Fruit fly (Drosophila melanogaster) whole organism, embryonic: Measurements from ENCODE around the gene spd-2.
A peak's percentile ranks its signal among the peaks of the same experiment; 100 is the strongest.

Experiments
- Atf3 ChIP-seq: fragments of 200-800 bp; sonication (Bioruptor generic); optimal IDR thresholded peaks from 3 replicates; lab custom pipeline; 2016; ENCODE audit warnings: missing biosample characterization, missing genetic modification characterization
- CG10321 ChIP-seq: fragments of 200-800 bp; sonication (Bioruptor generic); IDR thresholded peaks from 2 replicates; pipeline ENCODE4 v1.3.6; 2022; ENCODE audit warnings: missing biosample characterization, missing genetic modification characterization
- CG10431 ChIP-seq: fragments of 200-800 bp; sonication (Bioruptor generic); optimal IDR thresholded peaks from 3 replicates; lab custom pipeline; 2018; ENCODE audit warnings: missing biosample characterization, mild to moderate bottlenecking, missing genetic modification characterization
- CG10959 ChIP-seq: fragments of 200-800 bp; sonication (Bioruptor generic); IDR thresholded peaks from 2 replicates; pipeline ENCODE4 v1.3.6; 2022; ENCODE audit warnings: missing biosample characterization, missing genetic modification characterization
- CG11560 ChIP-seq: fragments of 200-800 bp; sonication (Bioruptor generic); IDR thresholded peaks from 3 replicates; pipeline ENCODE4 v1.3.6; 2022; ENCODE audit warnings: missing biosample characterization, missing genetic modification characterization
- CG12219 ChIP-seq: fragments of 200-800 bp; sonication (Bioruptor generic); optimal IDR thresholded peaks from 3 replicates; lab custom pipeline; 2018; ENCODE audit warnings: missing biosample characterization, mild to moderate bottlenecking, missing genetic modification characterization
- CG12236 ChIP-seq: fragments of 200-800 bp; sonication (Bioruptor generic); optimal IDR thresholded peaks from 2 replicates; lab custom pipeline; 2016; ENCODE audit warnings: missing biosample characterization, missing genetic modification characterization
- CG15601 ChIP-seq: fragments of 200-800 bp; sonication (Bioruptor generic); optimal IDR thresholded peaks from 3 replicates; lab custom pipeline; 2019; ENCODE audit warnings: missing biosample characterization, mild to moderate bottlenecking, missing genetic modification characterization, moderate library complexity
- CG17829 ChIP-seq: fragments of 200-800 bp; optimal IDR thresholded peaks from 2 replicates; lab custom pipeline; 2019; ENCODE audit warnings: missing biosample characterization, mild to moderate bottlenecking, missing genetic modification characterization, moderate library complexity
- CG31365 ChIP-seq: fragments of 200-800 bp; sonication (Bioruptor generic); optimal IDR thresholded peaks from 2 replicates; lab custom pipeline; 2018; ENCODE audit warnings: missing biosample characterization, mild to moderate bottlenecking, missing genetic modification characterization
- CG32532 ChIP-seq: fragments of 200-800 bp; sonication (Bioruptor generic); IDR thresholded peaks from 2 replicates; pipeline ENCODE4 v1.3.6; 2022; ENCODE audit warnings: missing biosample characterization, missing genetic modification characterization
- CG32767 ChIP-seq: fragments of 200-800 bp; sonication (Bioruptor generic); IDR thresholded peaks from 2 replicates; pipeline ENCODE4 v1.3.6; 2022; ENCODE audit warnings: missing biosample characterization, missing genetic modification characterization
- CG3281 ChIP-seq: fragments of 200-800 bp; sonication (Bioruptor generic); optimal IDR thresholded peaks from 3 replicates; lab custom pipeline; 2017; ENCODE audit warnings: missing biosample characterization, mild to moderate bottlenecking, missing genetic modification characterization
- CG33213 ChIP-seq: fragments of 200-800 bp; sonication (Bioruptor generic); optimal IDR thresholded peaks from 3 replicates; lab custom pipeline; 2016; ENCODE audit warnings: missing biosample characterization, missing genetic modification characterization
- CG34224 ChIP-seq: fragments of 200-800 bp; sonication (Bioruptor generic); IDR thresholded peaks from 3 replicates; pipeline ENCODE4 v1.3.6; 2022; ENCODE audit warnings: missing biosample characterization, missing genetic modification characterization; ENCODE audit not compliant: partially characterized antibody
- CG3726 ChIP-seq: fragments of 200-800 bp; sonication (Bioruptor generic); IDR thresholded peaks from 3 replicates; pipeline ENCODE4, ENCODE4 v1.3.6; 2022; ENCODE audit warnings: missing biosample characterization, missing genetic modification characterization
- CG42726 ChIP-seq: fragments of 200-800 bp; sonication (Bioruptor generic); IDR thresholded peaks from 2 replicates; pipeline ENCODE4 v1.3.6; 2022; ENCODE audit warnings: missing biosample characterization, missing genetic modification characterization; ENCODE audit not compliant: partially characterized antibody
- CG4360 ChIP-seq: fragments of 200-800 bp; sonication (Bioruptor generic); IDR thresholded peaks from 2 replicates; pipeline ENCODE4 v1.3.6; 2022; ENCODE audit warnings: missing biosample characterization, missing genetic modification characterization
- CG4424 ChIP-seq: fragments of 200-800 bp; sonication (Bioruptor generic); optimal IDR thresholded peaks from 3 replicates; lab custom pipeline; 2016; ENCODE audit warnings: missing biosample characterization, missing genetic modification characterization
- CG8290 ChIP-seq, 3 experiments: fragments of 200-800 bp; sonication (Bioruptor generic); optimal IDR thresholded peaks; 2 replicates each; lab custom pipeline; 2016 to 2019; ENCODE audit warnings: missing biosample characterization in 3 of 3, missing genetic modification characterization in 3 of 3, mild to moderate bottlenecking in 2 of 3, moderate library complexity in 1 of 3
- CG8388 ChIP-seq: fragments of 200-800 bp; sonication (Bioruptor generic); optimal IDR thresholded peaks from 2 replicates; lab custom pipeline; 2019; ENCODE audit warnings: missing biosample characterization, mild to moderate bottlenecking, missing genetic modification characterization, moderate library complexity
- CG8944 ChIP-seq: fragments of 200-800 bp; sonication (Bioruptor generic); optimal IDR thresholded peaks from 3 replicates; lab custom pipeline; 2016; ENCODE audit warnings: missing biosample characterization, missing genetic modification characterization
- CG9932 ChIP-seq: fragments of 200-800 bp; sonication (Bioruptor generic); IDR thresholded peaks from 2 replicates; pipeline ENCODE4 v1.3.6; 2022; ENCODE audit warnings: missing biosample characterization, missing genetic modification characterization
- Dad ChIP-seq: fragments of 200-800 bp; sonication (Bioruptor generic); optimal IDR thresholded peaks from 3 replicates; lab custom pipeline; 2016; ENCODE audit warnings: missing biosample characterization, missing genetic modification characterization
- Ets65A ChIP-seq: fragments of 200-800 bp; sonication (Bioruptor generic); peaks from one replicate; lab custom pipeline; 2016; ENCODE audit warnings: missing biosample characterization, missing genetic modification characterization
- Gug ChIP-seq: fragments of 200-800 bp; sonication (Bioruptor generic); IDR thresholded peaks from 4 replicates; pipeline ENCODE4 v1.3.6; 2022; ENCODE audit warnings: missing biosample characterization, missing genetic modification characterization
- HLH3B ChIP-seq: fragments of 200-800 bp; sonication (Bioruptor generic); IDR thresholded peaks from 2 replicates; pipeline ENCODE4 v1.3.6; 2022; ENCODE audit warnings: missing biosample characterization, missing genetic modification characterization
- Hsf ChIP-seq: fragments of 200-800 bp; sonication (Bioruptor generic); optimal IDR thresholded peaks from 3 replicates; lab custom pipeline; 2016; ENCODE audit warnings: missing biosample characterization, missing genetic modification characterization
- Mad ChIP-seq: fragments of 200-800 bp; sonication (Bioruptor generic); optimal IDR thresholded peaks from 2 replicates; lab custom pipeline; 2016; ENCODE audit warnings: missing biosample characterization, missing genetic modification characterization
- Neu2 ChIP-seq: fragments of 200-800 bp; sonication (Bioruptor generic); optimal IDR thresholded peaks from 3 replicates; lab custom pipeline; 2016; ENCODE audit warnings: missing biosample characterization, missing genetic modification characterization, borderline replicate concordance
- Oaz ChIP-seq: fragments of 200-800 bp; sonication (Bioruptor generic); IDR thresholded peaks from 2 replicates; pipeline ENCODE4 v1.3.6; 2022; ENCODE audit warnings: missing biosample characterization, missing genetic modification characterization
- Scr ChIP-seq: fragments of 200-800 bp; sonication (Bioruptor generic); IDR thresholded peaks from 2 replicates; pipeline ENCODE4 v1.3.6; 2022; ENCODE audit warnings: missing biosample characterization, missing genetic modification characterization; ENCODE audit not compliant: partially characterized antibody
- Side ChIP-seq: fragments of 200-800 bp; sonication (Bioruptor generic); optimal IDR thresholded peaks from 2 replicates; lab custom pipeline; 2016; ENCODE audit warnings: missing biosample characterization, missing genetic modification characterization
- Stat92E ChIP-seq, 3 experiments: fragments of >200 bp in 2 of 3; fragments of 200-800 bp in 1 of 3; sonication (Bioruptor generic) in 1 of 3; optimal IDR thresholded peaks; 2 replicates each; lab custom pipeline; 2017 to 2019; ENCODE audit warnings: missing biosample characterization in 3 of 3, missing genetic modification characterization in 3 of 3, mild to moderate bottlenecking in 1 of 3, moderate library complexity in 1 of 3
- Trl ChIP-seq, 3 experiments: fragments of >200 bp in 2 of 3; fragments of 200-800 bp in 1 of 3; sonication (Bioruptor generic) in 1 of 3; optimal IDR thresholded peaks; 2 replicates in 1 of 3; 3 replicates in 2 of 3; lab custom pipeline; 2016 to 2017; ENCODE audit warnings: missing biosample characterization in 1 of 3, missing genetic modification characterization in 1 of 3
- az2 ChIP-seq: fragments of 200-800 bp; sonication (Bioruptor generic); optimal IDR thresholded peaks from 3 replicates; lab custom pipeline; 2016; ENCODE audit warnings: missing biosample characterization, missing genetic modification characterization
- chif ChIP-seq, 2 experiments: fragments of 200-800 bp; sonication (Bioruptor generic); optimal IDR thresholded peaks; 3 replicates each; lab custom pipeline; 2016; ENCODE audit warnings: missing biosample characterization in 2 of 2, missing genetic modification characterization in 2 of 2
- dpn ChIP-seq, 2 experiments: fragments of 200-800 bp; sonication (Bioruptor generic); optimal IDR thresholded peaks; 3 replicates each; lab custom pipeline; 2016; ENCODE audit warnings: missing biosample characterization in 2 of 2, missing genetic modification characterization in 2 of 2
- gro ChIP-seq: fragments of 200-800 bp; sonication (Bioruptor generic); optimal IDR thresholded peaks from 2 replicates; lab custom pipeline; 2016; ENCODE audit warnings: missing biosample characterization, missing genetic modification characterization
- hbn ChIP-seq: fragments of 200-800 bp; sonication (Bioruptor generic); IDR thresholded peaks from 2 replicates; pipeline ENCODE4 v1.3.6; 2022; ENCODE audit warnings: missing biosample characterization, missing genetic modification characterization; ENCODE audit not compliant: partially characterized antibody
- hkb ChIP-seq, 2 experiments: fragments of 200-800 bp in 1 of 2; fragments of >200 bp in 1 of 2; sonication (Bioruptor generic) in 1 of 2; IDR thresholded peaks in 1 of 2; optimal IDR thresholded peaks in 1 of 2; 2 replicates each; pipeline versions ENCODE4 v1.3.6 to Lab custom; 2017 to 2022; ENCODE audit warnings: missing biosample characterization in 1 of 2, missing genetic modification characterization in 1 of 2
- insv ChIP-seq, 2 experiments: fragments of 200-800 bp; sonication (Bioruptor generic); optimal IDR thresholded peaks; 3 replicates each; lab custom pipeline; 2016 to 2018; ENCODE audit warnings: missing biosample characterization in 2 of 2, missing genetic modification characterization in 2 of 2
- kay ChIP-seq: fragments of 200-800 bp; sonication (Bioruptor generic); optimal IDR thresholded peaks from 2 replicates; lab custom pipeline; 2016; ENCODE audit warnings: missing biosample characterization, missing genetic modification characterization
- pan ChIP-seq, 4 experiments: fragments of >200 bp in 3 of 4; fragments of 200-800 bp in 1 of 4; sonication (Bioruptor generic) in 1 of 4; optimal IDR thresholded peaks in 3 of 4; IDR thresholded peaks in 1 of 4; 2 replicates each; pipeline versions ENCODE4 v1.3.6 to Lab custom; 2017 to 2022; ENCODE audit warnings: missing biosample characterization in 2 of 4, missing genetic modification characterization in 2 of 4, mixed read lengths in 1 of 4
- prd ChIP-seq, 3 experiments: fragments of >200 bp in 2 of 3; fragments of 200-800 bp in 1 of 3; sonication (Bioruptor generic) in 1 of 3; optimal IDR thresholded peaks in 2 of 3; IDR thresholded peaks in 1 of 3; 2 replicates in 2 of 3; 3 replicates in 1 of 3; pipeline versions ENCODE4 v1.3.6 to Lab custom; 2017 to 2022; ENCODE audit warnings: missing biosample characterization in 1 of 3, missing genetic modification characterization in 1 of 3
- psq ChIP-seq: fragments of 200-800 bp; sonication (Bioruptor generic); optimal IDR thresholded peaks from 2 replicates; lab custom pipeline; 2017; ENCODE audit warnings: missing biosample characterization, missing genetic modification characterization
- sd ChIP-seq: fragments of 200-800 bp; sonication (Bioruptor generic); optimal IDR thresholded peaks from 3 replicates; lab custom pipeline; 2018; ENCODE audit warnings: missing biosample characterization, mild to moderate bottlenecking, missing genetic modification characterization, moderate library complexity
- so ChIP-seq: fragments of 200-800 bp; sonication (Bioruptor generic); IDR thresholded peaks from 3 replicates; pipeline ENCODE4 v1.3.6; 2022; ENCODE audit warnings: missing biosample characterization, missing genetic modification characterization

The spd-2 gene

DNA sequence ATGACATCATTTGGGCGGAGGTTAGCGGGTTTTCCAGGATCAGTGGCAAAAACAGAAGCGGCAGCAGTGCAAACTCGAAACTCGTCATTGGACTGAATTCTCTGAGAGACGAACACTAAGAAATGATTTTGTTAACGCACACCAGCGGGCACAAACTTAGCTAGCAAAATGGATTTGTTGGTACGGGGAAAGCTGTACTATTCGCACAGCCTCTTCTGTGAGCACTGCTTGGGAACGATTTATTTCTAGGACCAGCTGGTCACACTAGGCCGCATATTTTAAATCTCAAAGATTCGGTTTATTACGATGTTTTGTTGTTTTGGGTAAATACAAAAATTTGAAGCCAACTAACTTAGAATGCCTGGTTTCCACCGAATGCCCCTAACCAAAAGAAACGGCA, 14.3 kb upstream of the spd-2 start, which contains the start of gene CG4098 (continued):
- peak; percentile 21; the same call in 1 of the 2 replicates for TF ChIP-seq hbn (GFP tag; lab: Robert Waterston, UW)
- peak; percentile 52; the same call in 1 of the 2 replicates for TF ChIP-seq CG32767
- no peak for TF ChIP-seq psq (GFP tag; lab: Kevin White, UChicago)
- TF ChIP-seq CG12236 (GFP tag; lab: Kevin White, UChicago): no peak
- peak; percentile 61 for TF ChIP-seq az2 (GFP tag; lab: Kevin White, UChicago)
- TF ChIP-seq Neu2 (GFP tag; lab: Kevin White, UChicago): no peak
- TF ChIP-seq hkb (optimal IDR thresholded peaks at IDR 0.05; lab: Kevin White, UChicago): no peak
- TF ChIP-seq hkb (GFP tag; IDR thresholded peaks at IDR 0.05; lab: Robert Waterston, UW): 0 out of 2 replicates have a peak, but pooled peaks have one; percentile 34
- no peak for TF ChIP-seq CG10431 (GFP tag; lab: Kevin White, UChicago)
- no peak; the same call in 1 of the 2 replicates for TF ChIP-seq CG10959
- TF ChIP-seq Ets65A (GFP tag; lab: Kevin White, UChicago): no peak
- peak; percentile 81 for TF ChIP-seq CG32532 (GFP tag; lab: Robert Waterston, UW)
- peak; percentile 37 for TF ChIP-seq sd (tag; lab: Kevin White, UChicago)
- TF ChIP-seq CG3726 (GFP tag; lab: Robert Waterston, UW): 0 out of 3 replicates have a peak, but pooled peaks have one; percentile 65
- TF ChIP-seq CG33213 (GFP tag; lab: Kevin White, UChicago): peak; percentile 28
- TF ChIP-seq dpn (GFP tag; optimal IDR thresholded peaks at IDR 0.05; lab: Kevin White, UChicago): peak; percentile 71 to 72
- TF ChIP-seq Oaz (GFP tag; lab: Robert Waterston, UW): no peak
- peak; percentile 45 for TF ChIP-seq CG17829 (tag; lab: Kevin White, UChicago)
- TF ChIP-seq Atf3 (GFP tag; lab: Kevin White, UChicago): peak; percentile 36
- no peak for TF ChIP-seq CG4424 (GFP tag; lab: Kevin White, UChicago)
- TF ChIP-seq CG4360 (GFP tag; lab: Robert Waterston, UW): no peak
- TF ChIP-seq Dad (GFP tag; lab: Kevin White, UChicago): no peak
- peak; percentile 12 for TF ChIP-seq Side (GFP tag; lab: Kevin White, UChicago)
- TF ChIP-seq CG3281 (GFP tag; lab: Kevin White, UChicago): peak; percentile 27
- no peak for TF ChIP-seq pan (optimal IDR thresholded peaks at IDR 0.05; lab: Kevin White, UChicago)
- TF ChIP-seq pan (GFP tag; optimal IDR thresholded peaks at IDR 0.05 in 1 of 2, IDR thresholded peaks at IDR 0.05 in 1 of 2): peak in 1 of 2 experiments; percentile 71
- TF ChIP-seq Scr (GFP tag; lab: Robert Waterston, UW): no peak
- TF ChIP-seq chif (GFP tag; optimal IDR thresholded peaks at IDR 0.05; lab: Kevin White, UChicago): peak; percentile 22 to 41
- TF ChIP-seq Mad (GFP tag; lab: Kevin White, UChicago): no peak
- TF ChIP-seq Trl (optimal IDR thresholded peaks at IDR 0.05; lab: Kevin White, UChicago): no peak
- TF ChIP-seq Trl (GFP tag; optimal IDR thresholded peaks at IDR 0.05; lab: Kevin White, UChicago): peak; percentile 72
- no peak for TF ChIP-seq insv (GFP tag; optimal IDR thresholded peaks at IDR 0.05; lab: Kevin White, UChicago)
- TF ChIP-seq so (GFP tag; lab: Robert Waterston, UW): 0 out of 3 replicates have a peak, but pooled peaks have one; percentile 11
- no peak for TF ChIP-seq CG34224 (GFP tag; lab: Robert Waterston, UW)
- no peak for TF ChIP-seq CG15601 (tag; lab: Kevin White, UChicago)
- peak; percentile 38 for TF ChIP-seq CG12219 (GFP tag; lab: Kevin White, UChicago)
- no peak for TF ChIP-seq CG11560
- peak; percentile 57 for TF ChIP-seq HLH3B (GFP tag; lab: Robert Waterston, UW)
- no peak for TF ChIP-seq CG8388 (GFP tag; lab: Kevin White, UChicago)
- peak; percentile 62 for TF ChIP-seq gro
- peak; percentile 2 for TF ChIP-seq kay (GFP tag; lab: Kevin White, UChicago)
- peak; percentile 91 for TF ChIP-seq Gug
- no peak for TF ChIP-seq prd (optimal IDR thresholded peaks at IDR 0.05; lab: Kevin White, UChicago)
- TF ChIP-seq prd (GFP tag; IDR thresholded peaks at IDR 0.05; lab: Robert Waterston, UW): peak; percentile 77
- TF ChIP-seq Hsf (GFP tag; lab: Kevin White, UChicago): peak; percentile 52
- no peak for TF ChIP-seq CG8290 (GFP tag; optimal IDR thresholded peaks at IDR 0.05; lab: Kevin White, UChicago)
- TF ChIP-seq CG8290 (tag; optimal IDR thresholded peaks at IDR 0.05; lab: Kevin White, UChicago): peak in 1 of 2 experiments; percentile 95
- 0 out of 2 replicates have a peak, but pooled peaks have one; percentile 9 for TF ChIP-seq CG10321
- TF ChIP-seq CG8944: peak; percentile 56
- TF ChIP-seq CG9932 (GFP tag; lab: Robert Waterston, UW): peak; percentile 88
- TF ChIP-seq CG42726 (GFP tag; lab: Robert Waterston, UW): no peak
- TF ChIP-seq Stat92E (GFP tag; optimal IDR thresholded peaks at IDR 0.05; lab: Kevin White, UChicago): no peak
- TF ChIP-seq CG31365 (tag; lab: Kevin White, UChicago): peak; percentile 67
